Worm (Caenorhabditis elegans): ENCODE measurements around the gene C55B6.5.

C55B6.5 gene

ce11 chrX:7232158-7232822 lies 27.2 kb upstream of the C55B6.5 start (continued):
- no peak for TF ChIP-seq lin-29 (GFP tag; IDR thresholded peaks at IDR 0.05)
- TF ChIP-seq mep-1 (tag; optimal IDR thresholded peaks at IDR 0.05), result peak; percentile 39
- TF ChIP-seq R02D3.7 (tag; optimal IDR thresholded peaks at IDR 0.05), result no peak
- no peak for TF ChIP-seq jun-1 (tag; optimal IDR thresholded peaks at IDR 0.05)
- no peak for TF ChIP-seq zag-1 (tag; optimal IDR thresholded peaks at IDR 0.05)
- TF ChIP-seq snpc-1.2 (GFP tag; IDR thresholded peaks at IDR 0.05), result no peak
- TF ChIP-seq skn-1 (tag; optimal IDR thresholded peaks at IDR 0.05), result no peak
- TF ChIP-seq unc-39 (tag; optimal IDR thresholded peaks at IDR 0.05), result no peak
- no peak for TF ChIP-seq ceh-82 (tag; optimal IDR thresholded peaks at IDR 0.05)
- TF ChIP-seq tra-1 (GFP tag; IDR thresholded peaks at IDR 0.05), result no peak
- no peak for TF ChIP-seq F10B5.3 (tag; optimal IDR thresholded peaks at IDR 0.05)
- TF ChIP-seq nhr-48 (tag; optimal IDR thresholded peaks at IDR 0.05), result no peak
- TF ChIP-seq pha-4 (GFP tag; IDR thresholded peaks at IDR 0.05), result no peak
- TF ChIP-seq pha-4 (tag; optimal IDR thresholded peaks at IDR 0.05), result no peak
- 0 out of 2 replicates have a peak, but pooled peaks have one; percentile 7 for TF ChIP-seq php-3 (GFP tag; IDR thresholded peaks at IDR 0.05)
- 0 out of 2 replicates have a peak, but pooled peaks have one; percentile 22 for TF ChIP-seq dmd-9 (GFP tag; IDR thresholded peaks at IDR 0.05)
- no peak for TF ChIP-seq nhr-25 (tag; optimal IDR thresholded peaks at IDR 0.05; ENCODE audit: borderline replicate concordance, insufficient read depth)
- no peak for TF ChIP-seq dmd-8 (GFP tag; IDR thresholded peaks at IDR 0.05)
- TF ChIP-seq daf-12 (tag; optimal IDR thresholded peaks at IDR 0.05), result no peak
- no peak for TF ChIP-seq ztf-7 (tag; optimal IDR thresholded peaks at IDR 0.05)

ce11 chrX:7230877-7231276 lies 25.8 kb upstream of the C55B6.5 start:
- TF ChIP-seq lim-7 (GFP tag; IDR thresholded peaks at IDR 0.05) (no peak; the same call in 1 of the 2 replicates), ceh-20 (GFP tag; IDR thresholded peaks at IDR 0.05) (0 out of 2 replicates have a peak, but pooled peaks have one; percentile 8), ztf-7 (tag; optimal IDR thresholded peaks at IDR 0.05) (no peak), zip-11 (GFP tag; IDR thresholded peaks at IDR 0.05) (no peak), set-16 (GFP tag; IDR thresholded peaks at IDR 0.05) (peak; percentile 71), pha-4 (GFP tag; IDR thresholded peaks at IDR 0.05) (no peak), pha-4 (tag; optimal IDR thresholded peaks at IDR 0.05) (no peak), dmd-8 (GFP tag; IDR thresholded peaks at IDR 0.05) (no peak), nhr-77 (tag; optimal IDR thresholded peaks at IDR 0.05) (no peak), aly-2 (tag; optimal IDR thresholded peaks at IDR 0.05) (no peak), ceh-28 (tag; optimal IDR thresholded peaks at IDR 0.05) (no peak), gei-8 (GFP tag; optimal IDR thresholded peaks at IDR 0.05) (no peak), lin-39 (tag; optimal IDR thresholded peaks at IDR 0.05) (no peak), skn-1 (tag; optimal IDR thresholded peaks at IDR 0.05) (no peak)

- TF ChIP-seq attf-4 (tag; optimal IDR thresholded peaks at IDR 0.05), result no peak
- no peak for TF ChIP-seq ZK546.5 (tag; optimal IDR thresholded peaks at IDR 0.05)
- no peak for TF ChIP-seq ceh-62 (tag; optimal IDR thresholded peaks at IDR 0.05)
- no peak for TF ChIP-seq nhr-42 (GFP tag; IDR thresholded peaks at IDR 0.05)
- no peak for TF ChIP-seq unc-39 (tag; optimal IDR thresholded peaks at IDR 0.05)
- TF ChIP-seq daf-16 (GFP tag; optimal IDR thresholded peaks at IDR 0.05), result peak in 1 of 2 experiments; percentile 78
- peak; percentile 31 for TF ChIP-seq daf-16 (tag; optimal IDR thresholded peaks at IDR 0.05)
- no peak for TF ChIP-seq mxl-2 (GFP tag; conservative IDR thresholded peaks at IDR 0.05)
- no peak for TF ChIP-seq pqm-1 (tag; optimal IDR thresholded peaks at IDR 0.05)
- no peak for TF ChIP-seq ceh-32 (tag; optimal IDR thresholded peaks at IDR 0.05; ENCODE audit: poor library complexity)
- no peak for TF ChIP-seq pha-4 (GFP tag; IDR thresholded peaks at IDR 0.05)
- TF ChIP-seq pha-4 (tag; optimal IDR thresholded peaks at IDR 0.05), result no peak
- no peak for TF ChIP-seq ceh-44 (GFP tag; IDR thresholded peaks at IDR 0.05)
- TF ChIP-seq nhr-102 (tag; optimal IDR thresholded peaks at IDR 0.05), result no peak
- no peak for TF ChIP-seq spr-1 (tag; optimal IDR thresholded peaks at IDR 0.05)
- no peak for TF ChIP-seq hmg-1.1 (GFP tag; IDR thresholded peaks at IDR 0.05)
- peak; percentile 29 for TF ChIP-seq hlh-30 (tag; optimal IDR thresholded peaks at IDR 0.05; ENCODE audit: insufficient read depth)
- TF ChIP-seq daf-19 (GFP tag; conservative IDR thresholded peaks at IDR 0.05), result no peak
- no peak for TF ChIP-seq lin-38 (GFP tag; IDR thresholded peaks at IDR 0.05)
- no peak for TF ChIP-seq lim-7 (GFP tag; IDR thresholded peaks at IDR 0.05)
- no peak for TF ChIP-seq Y48G9A.11 (GFP tag; IDR thresholded peaks at IDR 0.05)
- 0 out of 2 replicates have a peak, but pooled peaks have one; percentile 44 for TF ChIP-seq zfp-3 (GFP tag; conservative IDR thresholded peaks at IDR 0.05)
- peak; percentile 7 to 14 for TF ChIP-seq mdl-1 (tag; optimal IDR thresholded peaks at IDR 0.05)
- peak; percentile 73 for TF ChIP-seq aha-1 (tag)
Observed at ce11 chrX:7230321-7230720, 25.2 kb upstream of the C55B6.5 start.
